Worm (Caenorhabditis elegans): Measurements from ENCODE around the gene F43G6.16.

The F43G6.16 gene

ce11 chrII:11748494-11748893, 33.9 kb downstream of the F43G6.16 start, which contains the start of the genes F44E5.17 and gpb-1:
TSS of gene F44E5.17 (minus strand) at chrII:11748594.
TSS of gene gpb-1 (minus strand) at chrII:11748611.
- no peak for TF ChIP-seq skn-1 (tag; optimal IDR thresholded peaks at IDR 0.05)
- TF ChIP-seq mbf-1 (tag; optimal IDR thresholded peaks at IDR 0.05) = no peak
- TF ChIP-seq nhr-129 (tag; optimal IDR thresholded peaks at IDR 0.05) = no peak
- TF ChIP-seq nhr-11 (tag; optimal IDR thresholded peaks at IDR 0.05) = no peak
- no peak for TF ChIP-seq elt-3 (tag; optimal IDR thresholded peaks at IDR 0.05)
- TF ChIP-seq aly-2 (tag; optimal IDR thresholded peaks at IDR 0.05) = no peak
- TF ChIP-seq nhr-77 (tag; optimal IDR thresholded peaks at IDR 0.05) = no peak
- no peak for TF ChIP-seq unc-55 (GFP tag; optimal IDR thresholded peaks at IDR 0.05)
- TF ChIP-seq ZK546.5 (tag; optimal IDR thresholded peaks at IDR 0.05) = no peak
- TF ChIP-seq sem-4 (tag; optimal IDR thresholded peaks at IDR 0.05) = no peak
- no peak for TF ChIP-seq egl-27 (tag; optimal IDR thresholded peaks at IDR 0.05)
- no peak for TF ChIP-seq nhr-12 (tag; optimal IDR thresholded peaks at IDR 0.05)
- no peak for TF ChIP-seq elt-1 (tag; optimal IDR thresholded peaks at IDR 0.05)
- no peak for TF ChIP-seq Y55F3AM.14 (GFP tag; optimal IDR thresholded peaks at IDR 0.05)
- no peak for TF ChIP-seq lsy-2 (tag; optimal IDR thresholded peaks at IDR 0.05)

ce11 chrII:11747889-11748288, 34.5 kb downstream of the F43G6.16 start:
- TF ChIP-seq unc-55 (GFP tag; optimal IDR thresholded peaks at IDR 0.05) = peak; percentile 33
- peak; percentile 8 for TF ChIP-seq lin-13 (GFP tag; optimal IDR thresholded peaks at IDR 0.05)
- TF ChIP-seq mdl-1 (tag; optimal IDR thresholded peaks at IDR 0.05) = no peak
- peak; percentile 29 to 92 for TF ChIP-seq lsy-2 (tag; optimal IDR thresholded peaks at IDR 0.05)

ce11 chrII:11746782-11747288, 35.6 kb downstream of the F43G6.16 start:
- TF ChIP-seq Y55F3AM.14 (GFP tag; optimal IDR thresholded peaks at IDR 0.05) (peak; percentile 72), unc-39 (tag; optimal IDR thresholded peaks at IDR 0.05) (no peak), nhr-10 (tag; optimal IDR thresholded peaks at IDR 0.05) (no peak), unc-55 (GFP tag; optimal IDR thresholded peaks at IDR 0.05) (peak; percentile 59), egl-27 (tag; optimal IDR thresholded peaks at IDR 0.05) (peak; percentile 2), nhr-6 (tag; optimal IDR thresholded peaks at IDR 0.05) (no peak), ztf-11 (tag; optimal IDR thresholded peaks at IDR 0.05) (peak; percentile 29), lin-11 (tag; optimal IDR thresholded peaks at IDR 0.05) (peak; percentile 72), ztf-4 (tag; optimal IDR thresholded peaks at IDR 0.05) (peak; percentile 66), sma-9 (GFP tag; optimal IDR thresholded peaks at IDR 0.05) (peak; percentile 53), sma-9 (tag; optimal IDR thresholded peaks at IDR 0.05) (no peak), aly-2 (tag; optimal IDR thresholded peaks at IDR 0.05) (no peak), lin-39 (tag; optimal IDR thresholded peaks at IDR 0.05) (no peak), gmeb-1 (tag; optimal IDR thresholded peaks at IDR 0.05) (no peak), ceh-82 (tag; optimal IDR thresholded peaks at IDR 0.05) (peak; percentile 39), mbf-1 (tag; optimal IDR thresholded peaks at IDR 0.05) (no peak), elt-3 (tag; optimal IDR thresholded peaks at IDR 0.05) (no peak), nhr-129 (tag; optimal IDR thresholded peaks at IDR 0.05) (peak; percentile 78), ZK546.5 (tag; optimal IDR thresholded peaks at IDR 0.05) (no peak), alr-1 (tag; optimal IDR thresholded peaks at IDR 0.05) (no peak), peb-1 (tag; optimal IDR thresholded peaks at IDR 0.05) (no peak), zag-1 (tag; optimal IDR thresholded peaks at IDR 0.05) (peak; percentile 90), F13H6.1 (tag; optimal IDR thresholded peaks at IDR 0.05) (peak; percentile 88), fos-1 (tag; optimal IDR thresholded peaks at IDR 0.05) (peak; percentile 14), mdl-1 (tag; optimal IDR thresholded peaks at IDR 0.05) (peak; percentile 49 to 76), lsy-2 (tag; optimal IDR thresholded peaks at IDR 0.05) (peak; percentile 34 to 62), nhr-21 (tag; optimal IDR thresholded peaks at IDR 0.05) (peak; percentile 15), sma-3 (GFP tag; optimal IDR thresholded peaks at IDR 0.05) (no peak), mab-5 (tag; optimal IDR thresholded peaks at IDR 0.05) (peak; percentile 33), C34F6.9 (tag; optimal IDR thresholded peaks at IDR 0.05) (peak; percentile 68), ztf-1 (GFP tag; conservative IDR thresholded peaks at IDR 0.05) (no peak), lin-13 (GFP tag; optimal IDR thresholded peaks at IDR 0.05) (peak; percentile 19), crh-2 (tag; optimal IDR thresholded peaks at IDR 0.05) (peak; percentile 26)

ce11 chrII:11742320-11742719, 40.1 kb downstream of the F43G6.16 start:
- TF ChIP-seq nhr-237 (tag; optimal IDR thresholded peaks at IDR 0.05) = no peak
- no peak for TF ChIP-seq mbf-1 (tag; optimal IDR thresholded peaks at IDR 0.05)
- TF ChIP-seq R02D3.7 (tag; optimal IDR thresholded peaks at IDR 0.05) = no peak
- TF ChIP-seq ztf-1 (GFP tag; conservative IDR thresholded peaks at IDR 0.05) = no peak
- no peak for TF ChIP-seq zag-1 (tag; optimal IDR thresholded peaks at IDR 0.05)
- TF ChIP-seq sem-4 (tag; optimal IDR thresholded peaks at IDR 0.05) = no peak

Data from whole organism, L2 larva.